Worm (Caenorhabditis elegans) whole organism, midembryonic: ENCODE measurements around the gene frpr-4.

ENCODE experiments used
- cog-1 ChIP-seq: sonication (generic microtip); optimal IDR thresholded peaks from 2 replicates; lab custom pipeline; 2016; ENCODE audit warnings: missing genetic modification characterization, missing compliant biosample characterization
- med-1 ChIP-seq: sonication (generic microtip); optimal IDR thresholded peaks from 2 replicates; lab custom pipeline; 2017; ENCODE audit warnings: missing genetic modification characterization, mild to moderate bottlenecking, missing compliant biosample characterization, antibody characterized with exemption, missing genetic modification reagents; ENCODE audit not compliant: insufficient read depth
- tab-1 ChIP-seq: fragments of 200-800 bp; sonication (Bioruptor generic); IDR thresholded peaks from 2 replicates; pipeline ENCODE4 v1.3.6; 2022; ENCODE audit warnings: missing genetic modification characterization, missing compliant biosample characterization
- ztf-29 ChIP-seq: fragments of 200-800 bp; sonication (Bioruptor generic); IDR thresholded peaks from 2 replicates; pipeline ENCODE4 v1.3.6; 2022; ENCODE audit warnings: missing genetic modification reagents, missing genetic modification characterization, missing compliant biosample characterization

- no peak for TF ChIP-seq ztf-29
- TF ChIP-seq tab-1 (GFP tag; lab: Robert Waterston, UW): no peak
- no peak for TF ChIP-seq cog-1 (tag; lab: Kevin White, UChicago)
- no peak for TF ChIP-seq med-1
Measured at ce11 chrII:5234728-5235127, 20.6 kb downstream of the frpr-4 start.
